Worm (Caenorhabditis elegans) whole organism, L4 larva: ENCODE data around the gene set-25.

Source experiments
- R02D3.7 ChIP-seq: fragments of 150-350 bp; sonication (generic microtip); optimal IDR thresholded peaks from 3 replicates; lab custom pipeline; 2014; ENCODE audit warnings: missing biosample characterization, missing genetic modification characterization
- ceh-28 ChIP-seq: fragments of 150-350 bp; optimal IDR thresholded peaks from 2 replicates; lab custom pipeline; 2014; ENCODE audit warnings: missing biosample characterization, missing genetic modification reagents, missing genetic modification characterization
- ceh-44 ChIP-seq: fragments of 200-800 bp; sonication (Bioruptor generic); IDR thresholded peaks from 2 replicates; pipeline ENCODE4 v1.3.6; 2022; ENCODE audit warnings: missing genetic modification reagents, missing genetic modification characterization, missing compliant biosample characterization
- ceh-82 ChIP-seq: sonication (generic microtip); optimal IDR thresholded peaks from 2 replicates; lab custom pipeline; 2017; ENCODE audit warnings: missing biosample characterization, missing genetic modification characterization
- dpl-1 ChIP-seq: fragments of 150-350 bp; optimal IDR thresholded peaks from 2 replicates; lab custom pipeline; 2014; ENCODE audit warnings: missing biosample characterization, missing genetic modification reagents, missing genetic modification characterization
- fkh-10 ChIP-seq: fragments of 150-350 bp; optimal IDR thresholded peaks from 2 replicates; lab custom pipeline; 2014; ENCODE audit warnings: missing biosample characterization, missing genetic modification reagents, missing genetic modification characterization
- mdl-1 ChIP-seq, 2 experiments: fragments of 150-350 bp in 1 of 2; sonication (generic microtip) in 1 of 2; optimal IDR thresholded peaks; 2 replicates each; lab custom pipeline; 2014 to 2017; ENCODE audit warnings: missing biosample characterization in 2 of 2, missing genetic modification characterization in 2 of 2
- nhr-25 ChIP-seq: sonication (generic microtip); optimal IDR thresholded peaks from 2 replicates; lab custom pipeline; 2017; ENCODE audit warnings: missing genetic modification characterization, mild to moderate bottlenecking, missing compliant biosample characterization, antibody characterized with exemption, moderate library complexity, borderline replicate concordance; ENCODE audit not compliant: insufficient read depth
- skn-1 ChIP-seq: fragments of 150-350 bp; optimal IDR thresholded peaks from 2 replicates; lab custom pipeline; 2014; ENCODE audit warnings: missing biosample characterization, missing genetic modification characterization
- unc-130 ChIP-seq: sonication (generic microtip); optimal IDR thresholded peaks from 2 replicates; lab custom pipeline; 2016; ENCODE audit warnings: missing genetic modification reagents, missing genetic modification characterization, missing compliant biosample characterization
- unc-62 ChIP-seq, 3 experiments: fragments of 150-350 bp in 1 of 3; sonication (generic microtip); optimal IDR thresholded peaks in 2 of 3; peaks in 1 of 3; 1 replicate in 1 of 3; 2 replicates in 2 of 3; lab custom pipeline; 2014 to 2017; ENCODE audit warnings: missing biosample characterization in 3 of 3, missing genetic modification characterization in 3 of 3, missing genetic modification reagents in 3 of 3, missing genotype in 1 of 3

DNA sequence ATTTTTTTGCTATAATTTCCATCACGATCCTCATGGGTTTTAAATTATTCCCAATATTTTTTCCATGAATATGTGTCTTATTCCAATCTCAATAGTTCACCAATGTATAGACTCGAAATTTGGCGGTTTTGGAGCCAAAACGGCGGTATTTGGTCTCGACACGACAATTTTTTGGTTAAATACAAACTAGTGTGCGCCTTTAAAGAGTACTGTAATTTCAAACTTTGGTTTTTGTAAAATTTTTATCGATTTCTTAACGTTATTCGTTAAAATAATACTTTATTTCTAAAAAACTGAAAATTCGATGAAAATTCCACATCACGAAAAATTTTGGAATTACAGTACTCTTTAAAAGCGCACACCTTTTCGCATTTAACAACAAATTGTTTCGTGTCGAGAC is 21.7 kb upstream of the set-25 start:
- TF ChIP-seq ceh-82 (tag; lab: Kevin White, UChicago): no peak
- TF ChIP-seq ceh-44 (GFP tag; lab: Robert Waterston, UW): no peak
- no peak for TF ChIP-seq fkh-10 (GFP tag; lab: Kevin White, UChicago)
- no peak for TF ChIP-seq skn-1 (tag; lab: Kevin White, UChicago)
- TF ChIP-seq mdl-1 (tag; optimal IDR thresholded peaks at IDR 0.05; lab: Kevin White, UChicago): no peak
- no peak for TF ChIP-seq nhr-25 (tag; lab: Kevin White, UChicago)
- TF ChIP-seq ceh-28 (tag; lab: Kevin White, UChicago): no peak
- TF ChIP-seq dpl-1 (GFP tag; lab: Kevin White, UChicago): no peak
- no peak for TF ChIP-seq R02D3.7 (tag; lab: Kevin White, UChicago)
- no peak for TF ChIP-seq unc-62 (GFP tag; optimal IDR thresholded peaks at IDR 0.05 in 1 of 2; lab: Kevin White, UChicago)
- TF ChIP-seq unc-62 (tag; optimal IDR thresholded peaks at IDR 0.05; lab: Kevin White, UChicago): no peak
- no peak for TF ChIP-seq unc-130 (GFP tag; lab: Kevin White, UChicago)
